Fruit fly (Drosophila melanogaster): Measurements from ENCODE around the gene Polr3I.

- TF ChIP-seq pad (GFP tag; optimal IDR thresholded peaks at IDR 0.05): no peak
- TF ChIP-seq CG12768 (GFP tag; optimal IDR thresholded peaks at IDR 0.05): no peak
- TF ChIP-seq Clk (GFP tag; optimal IDR thresholded peaks at IDR 0.05): no peak
- TF ChIP-seq ovo (GFP tag; optimal IDR thresholded peaks at IDR 0.05): no peak
- TF ChIP-seq Hr96 (GFP tag; optimal IDR thresholded peaks at IDR 0.05): no peak
- TF ChIP-seq cnc (optimal IDR thresholded peaks at IDR 0.05): no peak
- TF ChIP-seq CG11617 (GFP tag; optimal IDR thresholded peaks at IDR 0.05): no peak
- TF ChIP-seq CG7045 (GFP tag; optimal IDR thresholded peaks at IDR 0.05): no peak
- TF ChIP-seq Mnt (GFP tag; optimal IDR thresholded peaks at IDR 0.05): no peak
- no peak for TF ChIP-seq bab1 (GFP tag; optimal IDR thresholded peaks at IDR 0.05)
- no peak for TF ChIP-seq CG14711 (tag; optimal IDR thresholded peaks at IDR 0.05)
- TF ChIP-seq CG5204 (GFP tag; optimal IDR thresholded peaks at IDR 0.05): no peak
These were observed 35.4 kb upstream of the Polr3I start for dm6 chrX:16848978-16849377.
